Worm (Caenorhabditis elegans) whole organism, L2 larva: ENCODE measurements around the gene clec-229.

Experiments
- C34F6.9 ChIP-seq: fragments of 150-350 bp; optimal IDR thresholded peaks from 2 replicates; lab custom pipeline; 2014; ENCODE audit warnings: missing biosample characterization, missing genetic modification characterization
- F13H6.1 ChIP-seq: sonication (generic microtip); optimal IDR thresholded peaks from 2 replicates; lab custom pipeline; 2016; ENCODE audit warnings: missing genetic modification characterization, missing compliant biosample characterization
- R02D3.7 ChIP-seq: fragments of 150-350 bp; optimal IDR thresholded peaks from 2 replicates; lab custom pipeline; 2014; ENCODE audit warnings: missing biosample characterization, missing genetic modification characterization
- Y55F3AM.14 ChIP-seq: fragments of 200-800 bp; sonication (Bioruptor generic); optimal IDR thresholded peaks from 2 replicates; lab custom pipeline; 2018; ENCODE audit warnings: mild to moderate bottlenecking, missing genetic modification characterization, missing compliant biosample characterization
- ZK546.5 ChIP-seq: sonication (generic microtip); optimal IDR thresholded peaks from 2 replicates; lab custom pipeline; 2017; ENCODE audit warnings: missing biosample characterization, missing genetic modification characterization
- alr-1 ChIP-seq: fragments of 150-350 bp; optimal IDR thresholded peaks from 2 replicates; lab custom pipeline; 2014; ENCODE audit warnings: missing biosample characterization, missing genetic modification characterization
- ceh-16 ChIP-seq: fragments of 150-350 bp; optimal IDR thresholded peaks from 2 replicates; lab custom pipeline; 2014; ENCODE audit warnings: missing biosample characterization, missing genetic modification characterization
- ceh-82 ChIP-seq: fragments of 150-350 bp; optimal IDR thresholded peaks from 2 replicates; lab custom pipeline; 2014; ENCODE audit warnings: missing biosample characterization, missing genetic modification characterization
- crh-2 ChIP-seq: sonication (generic microtip); optimal IDR thresholded peaks from 2 replicates; lab custom pipeline; 2017; ENCODE audit warnings: missing biosample characterization, missing genetic modification characterization
- dmd-4 ChIP-seq: sonication (generic microtip); optimal IDR thresholded peaks from 2 replicates; lab custom pipeline; 2017; ENCODE audit warnings: missing biosample characterization, missing genetic modification characterization
- egl-27 ChIP-seq: sonication (generic microtip); optimal IDR thresholded peaks from 3 replicates; lab custom pipeline; 2017; ENCODE audit warnings: missing biosample characterization, missing genetic modification reagents, missing genetic modification characterization
- elt-1 ChIP-seq: fragments of 150-350 bp; optimal IDR thresholded peaks from 2 replicates; lab custom pipeline; 2014; ENCODE audit warnings: missing biosample characterization, missing genetic modification characterization
- fos-1 ChIP-seq: fragments of 150-350 bp; optimal IDR thresholded peaks from 2 replicates; lab custom pipeline; 2014; ENCODE audit warnings: missing biosample characterization, missing genetic modification characterization
- lin-13 ChIP-seq: fragments of 150-350 bp; optimal IDR thresholded peaks from 2 replicates; lab custom pipeline; 2014; ENCODE audit warnings: missing biosample characterization, missing genetic modification reagents, missing genetic modification characterization
- lin-39 ChIP-seq: fragments of 150-350 bp; optimal IDR thresholded peaks from 2 replicates; lab custom pipeline; 2014; ENCODE audit warnings: missing biosample characterization, missing genetic modification reagents, missing genetic modification characterization
- mab-5 ChIP-seq: fragments of 150-350 bp; optimal IDR thresholded peaks from 2 replicates; lab custom pipeline; 2014; ENCODE audit warnings: missing biosample characterization, missing genetic modification characterization
- mbf-1 ChIP-seq: sonication (generic microtip); optimal IDR thresholded peaks from 2 replicates; lab custom pipeline; 2017; ENCODE audit warnings: missing biosample characterization, missing genetic modification characterization
- mdl-1 ChIP-seq, 2 experiments: fragments of 150-350 bp in 1 of 2; sonication (generic microtip) in 1 of 2; optimal IDR thresholded peaks; 2 replicates each; lab custom pipeline; 2017; ENCODE audit warnings: missing biosample characterization in 2 of 2, missing genetic modification characterization in 2 of 2
- nhr-11 ChIP-seq: fragments of 150-350 bp; optimal IDR thresholded peaks from 2 replicates; lab custom pipeline; 2014; ENCODE audit warnings: missing biosample characterization, missing genetic modification characterization
- nhr-12 ChIP-seq: fragments of 150-350 bp; optimal IDR thresholded peaks from 2 replicates; lab custom pipeline; 2014; ENCODE audit warnings: missing biosample characterization, missing genetic modification characterization
- nhr-23 ChIP-seq: fragments of 150-350 bp; optimal IDR thresholded peaks from 2 replicates; lab custom pipeline; 2014; ENCODE audit warnings: missing biosample characterization, missing genetic modification reagents, missing genetic modification characterization
- nhr-237 ChIP-seq: fragments of 150-350 bp; optimal IDR thresholded peaks from 2 replicates; lab custom pipeline; 2014; ENCODE audit warnings: missing biosample characterization, missing genetic modification characterization
- nhr-6 ChIP-seq: fragments of 150-350 bp; optimal IDR thresholded peaks from 2 replicates; lab custom pipeline; 2014; ENCODE audit warnings: missing biosample characterization, missing genetic modification characterization
- peb-1 ChIP-seq: fragments of 150-350 bp; optimal IDR thresholded peaks from 2 replicates; lab custom pipeline; 2014; ENCODE audit warnings: missing biosample characterization, missing genetic modification characterization
- skn-1 ChIP-seq: sonication (generic microtip); optimal IDR thresholded peaks from 2 replicates; lab custom pipeline; 2017; ENCODE audit warnings: missing biosample characterization, missing genetic modification characterization
- sma-3 ChIP-seq: sonication (generic microtip); optimal IDR thresholded peaks from 2 replicates; lab custom pipeline; 2016; ENCODE audit warnings: missing genetic modification reagents, missing genetic modification characterization, missing compliant biosample characterization
- sma-9 ChIP-seq, 2 experiments: fragments of 150-350 bp in 1 of 2; sonication (generic microtip) in 1 of 2; optimal IDR thresholded peaks; 2 replicates each; lab custom pipeline; 2014 to 2016; ENCODE audit warnings: missing genetic modification characterization in 2 of 2, mild to moderate bottlenecking in 1 of 2, missing biosample characterization in 1 of 2, missing compliant biosample characterization in 1 of 2, missing genetic modification reagents in 1 of 2, moderate library complexity in 1 of 2
- unc-55 ChIP-seq: fragments of 150-350 bp; sonication (generic microtip); optimal IDR thresholded peaks from 3 replicates; lab custom pipeline; 2014; ENCODE audit warnings: missing biosample characterization, missing genetic modification reagents, missing genetic modification characterization
- zag-1 ChIP-seq: fragments of 150-350 bp; optimal IDR thresholded peaks from 2 replicates; lab custom pipeline; 2014; ENCODE audit warnings: missing biosample characterization, missing genetic modification characterization
- ztf-1 ChIP-seq: fragments of 200-800 bp; sonication (Bioruptor generic); conservative IDR thresholded peaks from 2 replicates; pipeline ENCODE4 v1.3.6; 2022; ENCODE audit warnings: missing genetic modification characterization, missing compliant biosample characterization
- ztf-11 ChIP-seq: sonication (generic microtip); optimal IDR thresholded peaks from 2 replicates; lab custom pipeline; 2017; ENCODE audit warnings: missing biosample characterization, missing genetic modification characterization
- ztf-4 ChIP-seq: fragments of 150-350 bp; optimal IDR thresholded peaks from 2 replicates; lab custom pipeline; 2014; ENCODE audit warnings: missing biosample characterization, missing genetic modification characterization

Gene clec-229

ce11 chrV:15315827-15316527, 25.3 kb downstream of the clec-229 start, which contains the start of the genes srt-22 and nhr-246:
Gene srt-22 (minus strand): TSS chrV:15315927.
Gene nhr-246 (plus strand): TSS chrV:15316477.
- TF ChIP-seq unc-55 (GFP tag; lab: Kevin White, UChicago) (no peak), lin-39 (tag; lab: Kevin White, UChicago) (no peak), ztf-11 (tag; lab: Kevin White, UChicago) (no peak), skn-1 (tag; lab: Kevin White, UChicago) (no peak), nhr-237 (tag; lab: Kevin White, UChicago) (no peak), peb-1 (no peak), dmd-4 (tag; lab: Kevin White, UChicago) (no peak), egl-27 (tag; lab: Kevin White, UChicago) (no peak), C34F6.9 (tag; lab: Kevin White, UChicago) (no peak), ztf-1 (GFP tag; lab: Robert Waterston, UW) (no peak), fos-1 (tag; lab: Kevin White, UChicago) (no peak), mbf-1 (no peak)
- TF ChIP-seq, all 48 proteins: peak for 0

ce11 chrV:15313529-15313928, 27.8 kb downstream of the clec-229 start:
- TF ChIP-seq nhr-237 (tag; lab: Kevin White, UChicago) (no peak), lin-13 (GFP tag; lab: Kevin White, UChicago) (no peak), mab-5 (no peak), nhr-12 (no peak), F13H6.1 (tag; lab: Kevin White, UChicago) (no peak), nhr-23 (tag; lab: Kevin White, UChicago) (no peak), fos-1 (tag; lab: Kevin White, UChicago) (no peak), C34F6.9 (tag; lab: Kevin White, UChicago) (no peak), sma-3 (GFP tag; lab: Kevin White, UChicago) (no peak)

ce11 chrV:15310780-15311179, 30.5 kb downstream of the clec-229 start, which contains the start of gene irld-62:
Gene irld-62 (plus strand): TSS chrV:15311080.
- no peak for TF ChIP-seq dmd-4 (tag; lab: Kevin White, UChicago)

DNA sequence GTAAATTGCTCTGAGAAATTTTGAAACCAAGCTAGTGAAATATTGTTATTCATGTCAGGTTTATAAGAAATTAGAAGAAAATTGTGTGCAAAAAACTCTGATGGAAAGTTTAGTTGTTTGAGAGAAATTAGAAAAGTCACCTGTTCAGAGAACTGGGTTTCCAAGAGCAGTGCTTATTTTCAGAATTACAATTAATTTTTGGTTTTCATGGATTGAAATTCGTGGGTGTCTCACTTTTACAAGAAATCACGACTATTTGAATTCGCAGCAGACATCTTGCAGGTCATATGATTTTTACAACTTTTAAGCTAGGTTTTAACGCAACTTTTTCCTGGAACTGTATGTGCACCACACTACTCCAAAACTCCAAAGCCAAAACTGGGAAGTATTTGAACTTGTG, 32.3 kb downstream of the clec-229 start, which contains the start of gene srz-10:
TSS of gene srz-10 (minus strand) at position 88 of the 400 bp plus-strand sequence.
- TF ChIP-seq elt-1 (tag; lab: Kevin White, UChicago) (no peak), ztf-4 (tag; lab: Kevin White, UChicago) (no peak), ceh-82 (tag; lab: Kevin White, UChicago) (no peak), C34F6.9 (tag; lab: Kevin White, UChicago) (no peak), peb-1 (no peak), R02D3.7 (tag; lab: Kevin White, UChicago) (no peak), sma-9 (GFP tag; optimal IDR thresholded peaks at IDR 0.05; lab: Kevin White, UChicago) (no peak), sma-9 (tag; optimal IDR thresholded peaks at IDR 0.05; lab: Kevin White, UChicago) (no peak), mdl-1 (tag; optimal IDR thresholded peaks at IDR 0.05; lab: Kevin White, UChicago) (no peak), fos-1 (tag; lab: Kevin White, UChicago) (no peak), ztf-1 (GFP tag; lab: Robert Waterston, UW) (no peak), sma-3 (GFP tag; lab: Kevin White, UChicago) (no peak), egl-27 (tag; lab: Kevin White, UChicago) (no peak)

- TF ChIP-seq ZK546.5 (tag; lab: Kevin White, UChicago) (no peak), alr-1 (tag; lab: Kevin White, UChicago) (no peak), mdl-1 (tag; optimal IDR thresholded peaks at IDR 0.05; lab: Kevin White, UChicago) (no peak), skn-1 (tag; lab: Kevin White, UChicago) (no peak), ceh-16 (no peak), peb-1 (no peak), mbf-1 (no peak), zag-1 (tag; lab: Kevin White, UChicago) (no peak), Y55F3AM.14 (no peak), nhr-11 (no peak), ztf-4 (tag; lab: Kevin White, UChicago) (no peak), nhr-23 (tag; lab: Kevin White, UChicago) (no peak), nhr-6 (no peak), R02D3.7 (tag; lab: Kevin White, UChicago) (no peak), fos-1 (tag; lab: Kevin White, UChicago) (no peak), crh-2 (no peak), sma-9 (GFP tag; optimal IDR thresholded peaks at IDR 0.05; lab: Kevin White, UChicago) (no peak), sma-9 (tag; optimal IDR thresholded peaks at IDR 0.05; lab: Kevin White, UChicago) (no peak), ztf-1 (GFP tag; lab: Robert Waterston, UW) (no peak)
Measured at ce11 chrV:15306745-15307144, 34.6 kb downstream of the clec-229 start, which contains the start of gene T26H8.4. Gene T26H8.4 (minus strand): TSS chrV:15306845.
